Worm (Caenorhabditis elegans) whole organism, young adult: ENCODE data around the gene gcl-1.

Experiments
- aptf-3 ChIP-seq: fragments of 200-800 bp; sonication (Bioruptor generic); IDR thresholded peaks from 2 replicates; pipeline ENCODE4 v1.3.6; 2022; ENCODE audit warnings: missing genetic modification characterization, missing compliant biosample characterization
- ceh-58 ChIP-seq: fragments of 200-800 bp; sonication (Bioruptor generic); IDR thresholded peaks from 2 replicates; pipeline ENCODE4 v1.3.6; 2022; ENCODE audit warnings: missing genetic modification characterization, missing compliant biosample characterization
- egl-18 ChIP-seq: fragments of 200-800 bp; sonication (Bioruptor generic); IDR thresholded peaks from 2 replicates; pipeline ENCODE4 v1.3.6; 2022; ENCODE audit warnings: missing genetic modification reagents, missing genetic modification characterization, missing compliant biosample characterization
- fkh-3 ChIP-seq: sonication (generic microtip); optimal IDR thresholded peaks from 2 replicates; lab custom pipeline; 2016; ENCODE audit warnings: mild to moderate bottlenecking, missing genetic modification characterization, missing compliant biosample characterization
- hrde-1 ChIP-seq: sonication (generic microtip); optimal IDR thresholded peaks from 2 replicates; lab custom pipeline; 2016; ENCODE audit warnings: missing genetic modification characterization, mild to moderate bottlenecking, missing compliant biosample characterization, moderate library complexity, missing genotype, missing genetic modification reagents, borderline replicate concordance
- snpc-4 ChIP-seq, 5 experiments: fragments of 150-350 bp in 1 of 5; sonication (generic microtip) in 4 of 5; optimal IDR thresholded peaks; 2 replicates each; lab custom pipeline; 2014 to 2018; ENCODE audit warnings: missing genetic modification characterization in 5 of 5, missing biosample characterization in 3 of 5, antibody characterized with exemption in 2 of 5, mild to moderate bottlenecking in 2 of 5, missing compliant biosample characterization in 2 of 5, missing genotype in 2 of 5, moderate library complexity in 2 of 5, missing genetic modification reagents in 1 of 5

DNA sequence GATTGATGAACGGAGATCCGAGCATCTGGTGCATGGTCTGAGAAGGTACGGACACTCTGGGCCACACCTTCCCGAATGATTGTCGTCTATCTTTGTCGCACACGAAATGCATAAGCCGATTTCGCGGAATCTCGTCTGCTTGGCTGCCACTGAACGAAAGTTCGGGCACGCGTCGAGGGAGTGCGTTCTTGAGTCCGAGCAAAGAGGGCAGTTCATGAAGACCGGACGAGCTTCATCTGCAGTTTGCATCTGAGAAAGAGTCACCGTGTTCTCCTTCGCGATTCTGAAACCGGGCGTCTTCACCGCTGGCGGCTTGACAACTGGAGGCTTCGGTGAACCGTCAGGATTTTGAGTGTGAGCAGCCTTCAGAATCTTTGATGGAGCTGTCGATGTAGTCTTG lies 45.5 kb upstream of the gcl-1 start:
- TF ChIP-seq snpc-4 (GFP tag; optimal IDR thresholded peaks at IDR 0.05; lab: Kevin White, UChicago) (no peak), snpc-4 (tag; optimal IDR thresholded peaks at IDR 0.05; lab: Kevin White, UChicago) (no peak), ceh-58 (no peak), aptf-3 (no peak), fkh-3 (tag; lab: Kevin White, UChicago) (no peak), egl-18 (GFP tag; lab: Robert Waterston, UW) (no peak), hrde-1 (tag; lab: Kevin White, UChicago) (no peak)
